Fruit fly (Drosophila melanogaster): Measurements from ENCODE around the gene CG11425.

DNA sequence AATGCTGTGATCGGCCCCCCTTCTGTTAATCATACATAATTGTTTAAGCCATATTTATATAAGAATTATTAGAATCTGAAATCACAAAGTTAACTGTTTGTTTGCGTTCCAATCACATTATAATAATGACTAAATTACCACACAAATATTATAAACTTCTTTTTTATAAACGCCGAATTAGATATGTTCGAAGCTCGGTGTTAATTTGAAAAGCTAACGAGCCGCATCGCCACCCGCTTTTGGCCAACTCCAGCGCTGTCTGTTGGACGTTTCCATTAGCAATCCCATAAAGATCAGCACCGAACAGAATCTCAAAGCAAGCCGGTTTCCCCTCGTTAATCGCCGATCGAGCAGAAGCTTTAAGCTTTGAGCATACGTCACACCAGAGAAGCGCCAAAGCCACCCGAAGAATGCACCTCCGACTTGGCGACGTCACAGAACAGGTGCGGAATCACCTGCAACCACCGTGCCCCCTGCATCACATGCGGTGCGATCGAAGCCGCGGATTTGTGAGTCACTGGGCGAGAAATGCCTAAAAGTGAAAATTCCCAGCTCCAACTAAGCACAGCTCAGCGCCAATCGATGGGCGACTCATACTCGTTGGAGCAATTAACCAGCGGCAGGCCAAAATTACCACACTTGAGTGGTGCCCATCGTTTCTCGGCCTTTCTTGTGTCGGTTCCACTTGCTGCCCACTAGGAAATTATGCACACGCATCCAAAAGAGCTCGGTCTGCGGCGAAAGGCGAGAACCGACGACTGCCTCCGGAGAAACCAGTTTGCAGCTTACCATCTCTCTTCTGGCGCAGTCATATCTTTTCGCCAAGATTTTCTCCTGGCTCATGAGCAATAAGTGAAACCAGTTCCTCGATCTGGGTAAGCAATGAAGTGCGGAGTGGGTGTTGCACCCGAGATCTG is 8.9 kb upstream of the CG11425 start, which contains the start of gene CG11438:
- no peak for TF ChIP-seq cnc (optimal IDR thresholded peaks at IDR 0.05)
- TF ChIP-seq kay (GFP tag; ENCODE audit: borderline replicate concordance): no peak
- TF ChIP-seq CG5204 (GFP tag; optimal IDR thresholded peaks at IDR 0.05): no peak
- no peak for TF ChIP-seq cic (GFP tag; optimal IDR thresholded peaks at IDR 0.05)
- TF ChIP-seq CG7101 (tag; optimal IDR thresholded peaks at IDR 0.05): no peak
- no peak for TF ChIP-seq CG33017 (tag; optimal IDR thresholded peaks at IDR 0.05)
- no peak for TF ChIP-seq Hr96 (GFP tag; optimal IDR thresholded peaks at IDR 0.05)
- TF ChIP-seq CG12768 (GFP tag; optimal IDR thresholded peaks at IDR 0.05): no peak
- TF ChIP-seq Clk (GFP tag; optimal IDR thresholded peaks at IDR 0.05): no peak
- no peak for TF ChIP-seq tj (GFP tag; optimal IDR thresholded peaks at IDR 0.05)
- TF ChIP-seq Crg-1 (GFP tag; optimal IDR thresholded peaks at IDR 0.05): no peak
- TF ChIP-seq CG7045 (GFP tag; optimal IDR thresholded peaks at IDR 0.05): no peak
- no peak for TF ChIP-seq ovo (GFP tag; optimal IDR thresholded peaks at IDR 0.05)
- no peak for TF ChIP-seq CG14711 (tag; optimal IDR thresholded peaks at IDR 0.05)
